Worm (Caenorhabditis elegans): ENCODE results near the gene C46F11.4.

Gene C46F11.4

DNA sequence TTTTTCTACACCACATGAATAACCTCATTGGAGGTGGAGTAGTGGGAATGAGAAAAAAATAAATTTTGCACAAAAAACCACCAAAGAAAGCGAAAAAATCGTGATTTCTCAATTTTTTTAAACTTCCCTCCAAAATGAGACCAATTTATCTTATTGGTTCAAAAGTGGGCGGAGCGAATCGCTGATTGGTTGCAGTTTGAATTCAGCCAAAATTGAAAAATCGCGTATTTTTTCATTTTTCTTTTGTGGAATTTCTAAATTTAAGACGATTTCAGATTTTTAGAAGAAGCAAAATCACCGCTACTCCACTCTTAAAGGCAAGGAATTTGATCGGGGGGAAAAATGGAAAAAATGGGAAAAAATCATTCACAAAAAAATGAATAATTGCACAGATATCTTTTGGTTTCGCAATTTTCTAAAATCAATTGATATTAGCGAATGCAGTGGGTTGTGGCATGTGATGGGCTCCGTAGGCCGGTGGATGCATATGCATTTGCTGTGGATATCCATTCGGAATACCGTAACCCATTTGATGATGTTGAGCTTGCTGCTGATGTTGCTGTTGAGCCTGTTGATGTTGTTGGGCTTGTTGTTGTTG, 51.1 kb downstream of the C46F11.4 start:
- no peak for TF ChIP-seq nhr-77 (tag; optimal IDR thresholded peaks at IDR 0.05)
- TF ChIP-seq sma-3 (GFP tag; optimal IDR thresholded peaks at IDR 0.05), result no peak
- TF ChIP-seq egl-27 (tag; optimal IDR thresholded peaks at IDR 0.05), result no peak
- no peak for TF ChIP-seq fos-1 (tag; optimal IDR thresholded peaks at IDR 0.05)
- TF ChIP-seq nhr-6 (tag; optimal IDR thresholded peaks at IDR 0.05), result no peak
- no peak for TF ChIP-seq mab-5 (tag; optimal IDR thresholded peaks at IDR 0.05)
- no peak for TF ChIP-seq aly-2 (tag; optimal IDR thresholded peaks at IDR 0.05)
- TF ChIP-seq elt-1 (tag; optimal IDR thresholded peaks at IDR 0.05), result no peak
- no peak for TF ChIP-seq nhr-237 (tag; optimal IDR thresholded peaks at IDR 0.05)
- TF ChIP-seq snpc-4 (tag; optimal IDR thresholded peaks at IDR 0.05), result no peak
- no peak for TF ChIP-seq Y55F3AM.14 (GFP tag; optimal IDR thresholded peaks at IDR 0.05)

DNA sequence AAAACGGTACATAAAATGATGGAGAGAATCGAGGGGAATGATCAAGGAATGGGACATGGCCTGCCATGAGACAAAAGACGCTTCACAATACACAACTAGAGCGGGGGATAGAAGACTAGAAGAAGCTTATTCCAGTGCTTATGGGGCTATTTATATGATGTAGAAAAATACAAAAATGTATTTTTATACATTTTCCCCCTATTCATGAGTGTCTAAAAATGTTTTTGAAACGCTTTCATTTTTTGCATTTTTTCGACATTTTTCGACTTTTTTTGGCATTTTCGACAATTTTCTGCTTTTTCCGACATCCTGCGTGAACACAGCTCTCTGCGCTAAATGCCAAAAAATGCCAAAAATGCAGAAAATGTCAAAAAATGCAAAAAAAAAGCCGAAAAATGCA, 51.7 kb downstream of the C46F11.4 start:
- TF ChIP-seq nhr-11 (tag; optimal IDR thresholded peaks at IDR 0.05) (no peak), nhr-12 (tag; optimal IDR thresholded peaks at IDR 0.05) (no peak), ztf-11 (tag; optimal IDR thresholded peaks at IDR 0.05) (no peak), aly-2 (tag; optimal IDR thresholded peaks at IDR 0.05) (no peak), blmp-1 (tag; optimal IDR thresholded peaks at IDR 0.05; ENCODE audit: insufficient read depth) (no peak)
